Worm (Caenorhabditis elegans): ENCODE results near the gene exos-9.

DNA sequence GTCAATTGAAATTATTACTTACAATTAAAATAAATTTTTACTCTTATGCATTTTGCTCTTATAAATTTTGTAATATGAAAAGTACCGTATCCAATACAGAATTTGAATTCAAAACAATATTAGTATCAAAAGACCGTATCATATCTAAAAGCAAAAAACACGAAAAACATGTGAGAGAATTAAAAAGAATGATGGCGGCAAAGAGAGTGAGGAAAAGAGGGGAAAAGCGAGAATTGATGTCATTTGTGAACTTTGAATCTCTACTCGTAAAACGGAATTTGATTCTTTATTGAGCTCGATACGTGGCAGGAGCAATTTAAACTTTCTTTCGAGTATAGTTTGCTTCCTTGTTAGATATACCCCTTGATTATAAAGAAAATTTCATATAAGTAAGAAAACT lies 43.3 kb downstream of the exos-9 start:
- TF ChIP-seq skn-1 (tag; optimal IDR thresholded peaks at IDR 0.05) (no peak), ZK546.5 (tag; optimal IDR thresholded peaks at IDR 0.05) (no peak), tra-1 (GFP tag; IDR thresholded peaks at IDR 0.05) (no peak), spr-3 (GFP tag; optimal IDR thresholded peaks at IDR 0.05) (no peak), nhr-28 (tag; optimal IDR thresholded peaks at IDR 0.05) (peak; percentile 49), R02D3.7 (tag; optimal IDR thresholded peaks at IDR 0.05) (no peak), mxl-3 (GFP tag; optimal IDR thresholded peaks at IDR 0.05) (no peak), D1046.2 (GFP tag; IDR thresholded peaks at IDR 0.05) (no peak), nhr-25 (tag; optimal IDR thresholded peaks at IDR 0.05; ENCODE audit: borderline replicate concordance, insufficient read depth) (no peak), nhr-10 (tag; optimal IDR thresholded peaks at IDR 0.05) (no peak), F49E8.2 (tag; optimal IDR thresholded peaks at IDR 0.05; ENCODE audit: borderline replicate concordance) (no peak), fos-1 (tag; optimal IDR thresholded peaks at IDR 0.05) (no peak)

All from whole organism, L4 larva.